Fruit fly (Drosophila melanogaster) whole organism, embryonic: ENCODE data around the gene sdk.
A peak's percentile ranks its signal among the peaks of the same experiment; 100 is the strongest.

Experiments used
- Blimp-1 ChIP-seq: fragments of 200-800 bp; sonication (Bioruptor generic); optimal IDR thresholded peaks from 3 replicates; lab custom pipeline; 2018; ENCODE audit warnings: missing biosample characterization, missing genetic modification characterization, mild to moderate bottlenecking, moderate library complexity, missing genetic modification reagents
- CG11723 ChIP-seq: fragments of 200-800 bp; sonication (Bioruptor generic); optimal IDR thresholded peaks from 2 replicates; lab custom pipeline; 2017; ENCODE audit warnings: missing biosample characterization, mild to moderate bottlenecking, missing genetic modification characterization
- CG12104 ChIP-seq: fragments of 200-800 bp; sonication (Bioruptor generic); optimal IDR thresholded peaks from 3 replicates; lab custom pipeline; 2016; ENCODE audit warnings: missing biosample characterization, missing genetic modification characterization
- CG12299 ChIP-seq: fragments of 200-800 bp; sonication (Bioruptor generic); optimal IDR thresholded peaks from 2 replicates; lab custom pipeline; 2018; ENCODE audit warnings: missing biosample characterization, mild to moderate bottlenecking, missing genetic modification characterization
- CG13775 ChIP-seq: fragments of 200-800 bp; sonication (Bioruptor generic); optimal IDR thresholded peaks from 3 replicates; lab custom pipeline; 2017; ENCODE audit warnings: missing biosample characterization, mild to moderate bottlenecking, missing genetic modification characterization
- CG14014 ChIP-seq: fragments of 200-800 bp; sonication (Bioruptor generic); IDR thresholded peaks from 2 replicates; pipeline ENCODE4 v1.3.6; 2022; ENCODE audit warnings: missing biosample characterization, missing genetic modification characterization
- CG14965 ChIP-seq: fragments of 200-800 bp; sonication (Bioruptor generic); optimal IDR thresholded peaks from 2 replicates; lab custom pipeline; 2016; ENCODE audit warnings: missing biosample characterization, missing genetic modification characterization, borderline replicate concordance
- CG15011 ChIP-seq: fragments of 200-800 bp; sonication (Bioruptor generic); optimal IDR thresholded peaks from 3 replicates; lab custom pipeline; 2018; ENCODE audit warnings: missing biosample characterization, mild to moderate bottlenecking, missing genetic modification characterization
- CG15269 ChIP-seq: fragments of 200-800 bp; sonication (Bioruptor generic); optimal IDR thresholded peaks from 2 replicates; lab custom pipeline; 2018; ENCODE audit warnings: missing biosample characterization, mild to moderate bottlenecking, missing genetic modification characterization, moderate library complexity
- CG16815 ChIP-seq: fragments of 200-800 bp; sonication (Bioruptor generic); optimal IDR thresholded peaks from 3 replicates; lab custom pipeline; 2017; ENCODE audit warnings: missing biosample characterization, mild to moderate bottlenecking, missing genetic modification characterization
- CG18764 ChIP-seq: fragments of 200-800 bp; sonication (Bioruptor generic); optimal IDR thresholded peaks from 3 replicates; lab custom pipeline; 2016; ENCODE audit warnings: missing biosample characterization, missing genetic modification characterization
- CG2199 ChIP-seq: fragments of 200-800 bp; sonication (Bioruptor generic); IDR thresholded peaks from 3 replicates; pipeline ENCODE4 v1.3.6; 2022; ENCODE audit warnings: missing biosample characterization, missing genetic modification characterization
- CG34224 ChIP-seq: fragments of 200-800 bp; sonication (Bioruptor generic); IDR thresholded peaks from 3 replicates; pipeline ENCODE4 v1.3.6; 2022; ENCODE audit warnings: missing biosample characterization, missing genetic modification characterization; ENCODE audit not compliant: partially characterized antibody
- CG3995 ChIP-seq: fragments of 200-800 bp; sonication (Bioruptor generic); optimal IDR thresholded peaks from 3 replicates; lab custom pipeline; 2016; ENCODE audit warnings: missing biosample characterization, missing genetic modification characterization
- CG43689 ChIP-seq: fragments of 200-800 bp; sonication (Bioruptor generic); IDR thresholded peaks from 2 replicates; pipeline ENCODE4 v1.3.6; 2022; ENCODE audit warnings: missing biosample characterization, missing genetic modification characterization
- CG5180 ChIP-seq: fragments of 200-800 bp; sonication (Bioruptor generic); optimal IDR thresholded peaks from 3 replicates; lab custom pipeline; 2017; ENCODE audit warnings: missing biosample characterization, missing genetic modification characterization, mild to moderate bottlenecking, moderate library complexity, missing genetic modification reagents
- CG6254 ChIP-seq: fragments of 200-800 bp; sonication (Bioruptor generic); optimal IDR thresholded peaks from 3 replicates; lab custom pipeline; 2017; ENCODE audit warnings: mild to moderate bottlenecking, missing biosample characterization, missing genetic modification reagents, missing genetic modification characterization
- CG7786 ChIP-seq: fragments of 200-800 bp; sonication (Bioruptor generic); optimal IDR thresholded peaks from 2 replicates; lab custom pipeline; 2016; ENCODE audit warnings: missing biosample characterization, missing genetic modification characterization
- CG9727 ChIP-seq: fragments of 200-800 bp; sonication (Bioruptor generic); optimal IDR thresholded peaks from 3 replicates; lab custom pipeline; 2017; ENCODE audit warnings: missing biosample characterization, mild to moderate bottlenecking, missing genetic modification characterization
- CG9797 ChIP-seq: fragments of 200-800 bp; sonication (Bioruptor generic); optimal IDR thresholded peaks from 3 replicates; lab custom pipeline; 2018; ENCODE audit warnings: missing biosample characterization, mild to moderate bottlenecking, missing genetic modification characterization
- CTCF ChIP-seq: fragments of 200-800 bp; sonication (Bioruptor generic); optimal IDR thresholded peaks from 2 replicates; lab custom pipeline; 2017; ENCODE audit warnings: missing biosample characterization, mild to moderate bottlenecking, missing genetic modification characterization, moderate library complexity
- Dfd ChIP-seq, 2 experiments: fragments of >200 bp; optimal IDR thresholded peaks; 2 replicates each; lab custom pipeline; 2017; ENCODE audit warnings: missing biosample characterization in 2 of 2, missing genetic modification characterization in 2 of 2
- Doc2 ChIP-seq: fragments of 200-800 bp; sonication (Bioruptor generic); IDR thresholded peaks from 2 replicates; pipeline ENCODE4 v1.3.6; 2022; ENCODE audit warnings: missing biosample characterization, missing genetic modification characterization
- Dp ChIP-seq: fragments of 200-800 bp; sonication (Bioruptor generic); optimal IDR thresholded peaks from 2 replicates; lab custom pipeline; 2018; ENCODE audit warnings: missing biosample characterization, mild to moderate bottlenecking, missing genetic modification characterization, moderate library complexity
- HHEX ChIP-seq: fragments of 200-800 bp; sonication (Bioruptor generic); optimal IDR thresholded peaks from 3 replicates; lab custom pipeline; 2017; ENCODE audit warnings: missing biosample characterization, mild to moderate bottlenecking, missing genetic modification characterization, missing genetic modification reagents
- Hey ChIP-seq: fragments of 200-800 bp; sonication (Bioruptor generic); optimal IDR thresholded peaks from 3 replicates; lab custom pipeline; 2018; ENCODE audit warnings: missing biosample characterization, mild to moderate bottlenecking, missing genetic modification characterization
- Kr ChIP-seq: fragments of 200-800 bp; sonication (Bioruptor generic); optimal IDR thresholded peaks from 2 replicates; lab custom pipeline; 2017; ENCODE audit warnings: missing biosample characterization, mild to moderate bottlenecking, missing genetic modification characterization
- abd-A ChIP-seq: fragments of 200-800 bp; sonication (Bioruptor generic); optimal IDR thresholded peaks from 3 replicates; lab custom pipeline; 2019; ENCODE audit warnings: missing biosample characterization, mild to moderate bottlenecking, missing genetic modification characterization, moderate library complexity
- ac ChIP-seq: fragments of 200-800 bp; sonication (Bioruptor generic); optimal IDR thresholded peaks from 3 replicates; lab custom pipeline; 2017; ENCODE audit warnings: missing biosample characterization, mild to moderate bottlenecking, missing genetic modification characterization
- chn ChIP-seq: fragments of 200-800 bp; sonication (Bioruptor generic); optimal IDR thresholded peaks from 2 replicates; lab custom pipeline; 2016; ENCODE audit warnings: missing biosample characterization, missing genetic modification characterization
- crol ChIP-seq: fragments of 200-800 bp; sonication (Bioruptor generic); IDR thresholded peaks from 2 replicates; pipeline ENCODE4 v1.3.6; 2022; ENCODE audit warnings: missing biosample characterization, missing genetic modification characterization
- dati ChIP-seq: fragments of 200-800 bp; sonication (Bioruptor generic); IDR thresholded peaks from 2 replicates; pipeline ENCODE4 v1.3.6; 2022; ENCODE audit warnings: missing biosample characterization, missing genetic modification characterization
- gce ChIP-seq: fragments of 200-800 bp; sonication (Bioruptor generic); IDR thresholded peaks from 3 replicates; pipeline ENCODE4 v1.3.6; 2022; ENCODE audit warnings: missing biosample characterization, missing genetic modification characterization
- gcm ChIP-seq: fragments of 200-800 bp; sonication (Bioruptor generic); optimal IDR thresholded peaks from 2 replicates; lab custom pipeline; 2019; ENCODE audit warnings: missing biosample characterization, mild to moderate bottlenecking, missing genetic modification characterization, moderate library complexity
- gcm2 ChIP-seq: fragments of 200-800 bp; sonication (Bioruptor generic); optimal IDR thresholded peaks from 2 replicates; lab custom pipeline; 2016; ENCODE audit warnings: missing biosample characterization, missing genetic modification characterization
- gro ChIP-seq: fragments of 200-800 bp; sonication (Bioruptor generic); optimal IDR thresholded peaks from 2 replicates; lab custom pipeline; 2016; ENCODE audit warnings: missing biosample characterization, missing genetic modification characterization
- jing ChIP-seq: fragments of 200-800 bp; sonication (Bioruptor generic); optimal IDR thresholded peaks from 2 replicates; lab custom pipeline; 2018; ENCODE audit warnings: missing biosample characterization, mild to moderate bottlenecking, missing genetic modification characterization
- jumu ChIP-seq: fragments of 200-800 bp; sonication (Bioruptor generic); optimal IDR thresholded peaks from 3 replicates; lab custom pipeline; 2016; ENCODE audit warnings: missing biosample characterization, missing genetic modification characterization
- lmd ChIP-seq: fragments of 200-800 bp; sonication (Bioruptor generic); IDR thresholded peaks from 2 replicates; pipeline ENCODE4 v1.3.6; 2022; ENCODE audit warnings: missing biosample characterization, missing genetic modification characterization
- luna ChIP-seq: fragments of 200-800 bp; sonication (Bioruptor generic); optimal IDR thresholded peaks from 2 replicates; lab custom pipeline; 2016; ENCODE audit warnings: missing biosample characterization, missing genetic modification characterization
- p53 ChIP-seq: fragments of 200-800 bp; sonication (Bioruptor generic); optimal IDR thresholded peaks from 2 replicates; lab custom pipeline; 2016; ENCODE audit warnings: missing biosample characterization, missing genetic modification characterization
- pum ChIP-seq: fragments of 200-800 bp; sonication (Bioruptor generic); optimal IDR thresholded peaks from 2 replicates; lab custom pipeline; 2016; ENCODE audit warnings: missing biosample characterization, missing genetic modification characterization
- slbo ChIP-seq: fragments of 200-800 bp; sonication (Bioruptor generic); IDR thresholded peaks from 2 replicates; pipeline ENCODE4 v1.3.6; 2022; ENCODE audit warnings: missing biosample characterization, missing genetic modification characterization
- sr ChIP-seq: fragments of 200-800 bp; sonication (Bioruptor generic); IDR thresholded peaks from 3 replicates; pipeline ENCODE4 v1.3.6; 2022; ENCODE audit warnings: missing biosample characterization, missing genetic modification characterization
- tap ChIP-seq: fragments of 200-800 bp; optimal IDR thresholded peaks from 3 replicates; lab custom pipeline; 2019; ENCODE audit warnings: missing biosample characterization, mild to moderate bottlenecking, missing genetic modification characterization, moderate library complexity
- tgo ChIP-seq: fragments of 200-800 bp; sonication (Bioruptor generic); IDR thresholded peaks from 3 replicates; pipeline ENCODE4 v1.3.6; 2022; ENCODE audit warnings: missing biosample characterization, missing genetic modification characterization
- tup ChIP-seq: fragments of 200-800 bp; sonication (Bioruptor generic); optimal IDR thresholded peaks from 2 replicates; lab custom pipeline; 2016; ENCODE audit warnings: missing biosample characterization, mild to moderate bottlenecking, missing genetic modification characterization, moderate library complexity
- unc-4 ChIP-seq: fragments of 200-800 bp; sonication (Bioruptor generic); IDR thresholded peaks from 2 replicates; pipeline ENCODE4 v1.3.6; 2022; ENCODE audit warnings: missing biosample characterization, missing genetic modification characterization; ENCODE audit not compliant: partially characterized antibody
- wek ChIP-seq: fragments of 200-800 bp; sonication (Bioruptor generic); optimal IDR thresholded peaks from 3 replicates; lab custom pipeline; 2018; ENCODE audit warnings: missing biosample characterization, mild to moderate bottlenecking, missing genetic modification characterization, moderate library complexity
- wor ChIP-seq: fragments of 200-800 bp; sonication (Bioruptor generic); IDR thresholded peaks from 2 replicates; pipeline ENCODE4 v1.3.6; 2022; ENCODE audit warnings: missing biosample characterization, missing genetic modification characterization

sdk gene

DNA sequence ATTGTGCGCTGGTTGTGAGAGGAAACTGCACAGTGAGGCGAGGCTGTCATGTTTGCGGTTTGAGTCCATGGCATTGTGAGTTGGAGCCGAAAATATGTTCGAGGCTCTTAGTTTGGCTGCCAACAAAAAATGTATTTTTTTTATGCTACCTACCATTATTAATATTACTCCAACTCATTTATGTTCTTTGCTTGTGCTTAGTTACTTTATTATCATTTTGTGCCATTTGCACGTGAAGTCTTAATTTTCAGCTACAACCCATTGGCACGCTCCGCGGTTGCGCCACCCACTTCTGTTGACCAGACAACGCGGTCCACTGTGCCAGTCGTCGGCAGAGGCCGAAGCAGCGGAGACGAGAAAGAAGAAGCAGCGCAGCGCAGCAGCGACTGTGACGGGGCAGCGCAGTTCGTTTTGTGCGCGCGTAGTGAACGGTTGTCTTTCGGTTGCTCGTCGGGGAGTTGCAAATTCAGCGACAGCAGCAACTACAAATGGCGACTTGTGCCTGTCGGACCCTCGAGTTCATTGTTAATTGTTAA, at the start of gene sdk (continued):
- TF ChIP-seq gro (GFP tag; lab: Kevin White, UChicago) (peak; percentile 88), CG11723 (GFP tag; lab: Kevin White, UChicago) (peak; percentile 90), jumu (peak; percentile 93), CG13775 (peak; percentile 93), CG12299 (tag; lab: Kevin White, UChicago) (peak; percentile 88), CG43689 (GFP tag; lab: Robert Waterston, UW) (0 out of 2 replicates have a peak, but pooled peaks have one; percentile 40), wor (GFP tag; lab: Robert Waterston, UW) (peak; percentile 86), crol (GFP tag; lab: Robert Waterston, UW) (0 out of 2 replicates have a peak, but pooled peaks have one; percentile 20), CG14014 (GFP tag; lab: Robert Waterston, UW) (peak; percentile 82), CTCF (GFP tag; lab: Kevin White, UChicago) (peak; percentile 52), CG9797 (GFP tag; lab: Kevin White, UChicago) (peak; percentile 34), Kr (GFP tag; lab: Kevin White, UChicago) (peak; percentile 41), CG34224 (GFP tag; lab: Robert Waterston, UW) (peak; percentile 39; the same call in 1 of the 3 replicates), p53 (GFP tag; lab: Kevin White, UChicago) (peak; percentile 81), slbo (GFP tag; lab: Robert Waterston, UW) (peak; percentile 88), Hey (tag; lab: Kevin White, UChicago) (peak; percentile 61), gcm2 (GFP tag; lab: Kevin White, UChicago) (peak; percentile 81), CG15269 (tag; lab: Kevin White, UChicago) (peak; percentile 90), lmd (peak; percentile 90), pum (peak; percentile 90), CG18764 (GFP tag; lab: Kevin White, UChicago) (peak; percentile 88), tap (peak; percentile 79), gce (peak; percentile 66; the same call in 2 of the 3 replicates), tup (GFP tag; lab: Kevin White, UChicago) (peak; percentile 74), CG7786 (GFP tag; lab: Kevin White, UChicago) (peak; percentile 95), CG3995 (GFP tag; lab: Kevin White, UChicago) (peak; percentile 34), CG6254 (peak; percentile 85), Dp (GFP tag; lab: Kevin White, UChicago) (peak; percentile 4), sr (GFP tag; lab: Robert Waterston, UW) (peak; percentile 35; the same call in 1 of the 3 replicates), ac (GFP tag; lab: Kevin White, UChicago) (peak; percentile 70), HHEX (GFP tag; lab: Kevin White, UChicago) (peak; percentile 91), CG15011 (GFP tag; lab: Kevin White, UChicago) (peak; percentile 78), CG2199 (GFP tag; lab: Robert Waterston, UW) (peak; percentile 58; the same call in 1 of the 3 replicates), Doc2 (GFP tag; lab: Robert Waterston, UW) (peak; percentile 25; the same call in 1 of the 2 replicates), Dfd (GFP tag; optimal IDR thresholded peaks at IDR 0.05; lab: Kevin White, UChicago) (no peak), dati (GFP tag; lab: Robert Waterston, UW) (peak; percentile 37; the same call in 1 of the 2 replicates), CG12104 (GFP tag; lab: Kevin White, UChicago) (peak; percentile 83), gcm (GFP tag; lab: Kevin White, UChicago) (peak; percentile 93), wek (GFP tag; lab: Kevin White, UChicago) (peak; percentile 75), chn (GFP tag; lab: Kevin White, UChicago) (peak; percentile 96), CG14965 (GFP tag; lab: Kevin White, UChicago) (peak; percentile 68), CG9727 (GFP tag; lab: Kevin White, UChicago) (peak; percentile 94), abd-A (peak; percentile 60), Blimp-1 (GFP tag; lab: Kevin White, UChicago) (peak; percentile 89), jing (peak; percentile 80), luna (GFP tag; lab: Kevin White, UChicago) (peak; percentile 80), CG16815 (GFP tag; lab: Kevin White, UChicago) (peak; percentile 95), CG5180 (peak; percentile 88), unc-4 (0 out of 2 replicates have a peak, but pooled peaks have one; percentile 34), tgo (GFP tag; lab: Robert Waterston, UW) (peak; percentile 87)
